Worm (Caenorhabditis elegans) whole organism, early embryonic: Measurements from ENCODE around the gene nas-19.

Experiments
- aly-1 ChIP-seq: sonication (generic microtip); optimal IDR thresholded peaks from 2 replicates; lab custom pipeline; 2016; ENCODE audit warnings: missing genetic modification characterization, missing compliant biosample characterization
- ama-1 ChIP-seq: fragments of 150-350 bp; optimal IDR thresholded peaks from 2 replicates; lab custom pipeline; 2014
- ceh-36 ChIP-seq: sonication (generic microtip); optimal IDR thresholded peaks from 2 replicates; lab custom pipeline; 2016; ENCODE audit warnings: missing genetic modification characterization, inconsistent platforms, missing compliant biosample characterization
- ets-7 ChIP-seq: sonication (generic microtip); optimal IDR thresholded peaks from 2 replicates; lab custom pipeline; 2016; ENCODE audit warnings: missing genotype, missing genetic modification characterization, missing compliant biosample characterization
- flt-1 ChIP-seq: fragments of 200-800 bp; sonication (Bioruptor generic); IDR thresholded peaks from 2 replicates; pipeline ENCODE4 v1.3.6; 2022; ENCODE audit warnings: missing genetic modification characterization, missing compliant biosample characterization
- hmbx-1 ChIP-seq: sonication (generic microtip); optimal IDR thresholded peaks from 2 replicates; lab custom pipeline; 2016; ENCODE audit warnings: mild to moderate bottlenecking, missing genetic modification characterization, missing compliant biosample characterization
- hmg-4 ChIP-seq: fragments of 200-800 bp; sonication (Bioruptor generic); optimal IDR thresholded peaks from 2 replicates; lab custom pipeline; 2018; ENCODE audit warnings: mild to moderate bottlenecking, missing genetic modification characterization, missing compliant biosample characterization
- tbx-11 ChIP-seq: fragments of 200-800 bp; sonication (Bioruptor generic); IDR thresholded peaks from 2 replicates; pipeline ENCODE4 v1.3.6; 2022; ENCODE audit warnings: missing genetic modification characterization, missing compliant biosample characterization
- tbx-37 ChIP-seq: fragments of 200-800 bp; sonication (Bioruptor generic); conservative IDR thresholded peaks from 2 replicates; pipeline ENCODE4 v1.3.6; 2022; ENCODE audit warnings: missing genetic modification reagents, missing genetic modification characterization, missing compliant biosample characterization

DNA sequence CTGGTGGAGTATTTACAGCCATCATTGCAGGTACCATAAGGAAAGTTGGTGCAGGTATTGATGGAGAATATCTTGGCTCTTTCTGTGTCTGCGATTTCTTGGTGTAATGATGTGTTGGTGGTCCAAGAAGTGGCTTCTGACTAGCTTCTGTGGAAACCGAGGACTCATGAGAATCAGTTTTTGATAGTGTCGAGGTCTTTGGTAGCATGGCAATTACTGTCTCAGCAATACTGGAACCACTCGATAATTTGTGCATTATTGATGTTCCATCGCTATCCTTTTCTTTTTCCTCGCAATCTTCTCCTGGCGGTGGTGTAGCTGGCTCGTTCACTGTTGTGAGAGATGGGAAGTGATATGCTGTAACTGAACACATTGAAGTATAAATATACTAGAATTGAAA, 38.9 kb downstream of the nas-19 start:
- TF ChIP-seq ama-1 (lab: Kevin White, UChicago) (no peak), hmbx-1 (tag; lab: Kevin White, UChicago) (no peak), aly-1 (tag; lab: Kevin White, UChicago) (no peak), ets-7 (tag; lab: Kevin White, UChicago) (no peak), tbx-11 (GFP tag; lab: Robert Waterston, UW) (no peak), flt-1 (GFP tag; lab: Robert Waterston, UW) (no peak), hmg-4 (GFP tag; lab: Kevin White, UChicago) (no peak), tbx-37 (GFP tag; lab: Robert Waterston, UW) (no peak), ceh-36 (tag; lab: Kevin White, UChicago) (no peak)
